Worm (Caenorhabditis elegans) whole organism, young adult: ENCODE data around the gene mdt-6.

Experiments
- B0035.1 ChIP-seq: sonication (generic microtip); optimal IDR thresholded peaks from 2 replicates; lab custom pipeline; 2016; ENCODE audit warnings: missing genetic modification characterization, mild to moderate bottlenecking, missing compliant biosample characterization, missing genotype, missing genetic modification reagents
- B0336.3 ChIP-seq: fragments of 200-800 bp; sonication (Bioruptor generic); IDR thresholded peaks from 2 replicates; pipeline ENCODE4 v1.3.6; 2022; ENCODE audit warnings: missing genetic modification characterization, missing compliant biosample characterization
- F22D6.2 ChIP-seq: sonication (generic microtip); optimal IDR thresholded peaks from 2 replicates; lab custom pipeline; 2016; ENCODE audit warnings: mild to moderate bottlenecking, missing genetic modification characterization, missing compliant biosample characterization
- F23B12.7 ChIP-seq: sonication (generic microtip); optimal IDR thresholded peaks from 2 replicates; lab custom pipeline; 2017; ENCODE audit warnings: missing genetic modification characterization, mild to moderate bottlenecking, missing compliant biosample characterization, antibody characterized with exemption, moderate library complexity; ENCODE audit not compliant: insufficient read depth
- F52B5.7 ChIP-seq: sonication (generic microtip); optimal IDR thresholded peaks from 2 replicates; lab custom pipeline; 2016; ENCODE audit warnings: mild to moderate bottlenecking, missing genetic modification characterization, missing compliant biosample characterization
- K12H6.12 ChIP-seq: fragments of 200-800 bp; sonication (Bioruptor generic); optimal IDR thresholded peaks from 2 replicates; lab custom pipeline; 2018; ENCODE audit warnings: mild to moderate bottlenecking, missing genetic modification characterization, missing compliant biosample characterization
- Y56A3A.18 ChIP-seq: fragments of 200-800 bp; sonication (Bioruptor generic); IDR thresholded peaks from 2 replicates; pipeline ENCODE4 v1.3.6; 2022; ENCODE audit warnings: missing genetic modification reagents, missing genetic modification characterization, missing compliant biosample characterization
- Y67H2A.10 ChIP-seq: fragments of 200-800 bp; sonication (Bioruptor generic); conservative IDR thresholded peaks from 2 replicates; pipeline ENCODE4 v1.3.6; 2022; ENCODE audit warnings: missing genetic modification reagents, missing genetic modification characterization, missing compliant biosample characterization
- ama-1 ChIP-seq, 3 experiments: fragments of 150-350 bp in 1 of 3; sonication (generic microtip) in 2 of 3; optimal IDR thresholded peaks; 2 replicates each; lab custom pipeline; 2014 to 2018; ENCODE audit warnings: missing biosample characterization in 2 of 3, missing genetic modification characterization in 2 of 3, missing genetic modification reagents in 2 of 3
- aptf-2 ChIP-seq: fragments of 200-800 bp; sonication (Bioruptor generic); conservative IDR thresholded peaks from 2 replicates; pipeline ENCODE4 v1.3.6; 2022; ENCODE audit warnings: missing genetic modification reagents, missing genetic modification characterization, missing compliant biosample characterization
- aptf-3 ChIP-seq: fragments of 200-800 bp; sonication (Bioruptor generic); IDR thresholded peaks from 2 replicates; pipeline ENCODE4 v1.3.6; 2022; ENCODE audit warnings: missing genetic modification characterization, missing compliant biosample characterization
- attf-5 ChIP-seq: fragments of 200-800 bp; sonication (Bioruptor generic); optimal IDR thresholded peaks from 2 replicates; lab custom pipeline; 2018; ENCODE audit warnings: mild to moderate bottlenecking, missing genetic modification characterization, missing compliant biosample characterization
- ceh-100 ChIP-seq: fragments of 200-800 bp; sonication (Bioruptor generic); IDR thresholded peaks from 2 replicates; pipeline ENCODE4 v1.3.6; 2022; ENCODE audit warnings: missing genetic modification reagents, missing genetic modification characterization, missing compliant biosample characterization
- ceh-58 ChIP-seq: fragments of 200-800 bp; sonication (Bioruptor generic); IDR thresholded peaks from 2 replicates; pipeline ENCODE4 v1.3.6; 2022; ENCODE audit warnings: missing genetic modification characterization, missing compliant biosample characterization
- efl-1 ChIP-seq: fragments of 150-350 bp; optimal IDR thresholded peaks from 2 replicates; lab custom pipeline; 2014; ENCODE audit warnings: missing biosample characterization, missing genetic modification reagents, missing genetic modification characterization
- hlh-26 ChIP-seq: fragments of 200-800 bp; sonication (Bioruptor generic); conservative IDR thresholded peaks from 2 replicates; pipeline ENCODE4 v1.3.6; 2022; ENCODE audit warnings: missing genetic modification reagents, missing genetic modification characterization, missing compliant biosample characterization
- lin-26 ChIP-seq: fragments of 200-800 bp; sonication (Bioruptor generic); IDR thresholded peaks from 2 replicates; pipeline ENCODE4 v1.3.6; 2022; ENCODE audit warnings: missing genetic modification reagents, missing genetic modification characterization, missing compliant biosample characterization
- lin-35 ChIP-seq, 3 experiments: fragments of 150-350 bp in 2 of 3; sonication (generic microtip) in 1 of 3; optimal IDR thresholded peaks; 2 replicates each; lab custom pipeline; 2014 to 2018; ENCODE audit warnings: missing biosample characterization in 3 of 3, missing genetic modification characterization in 3 of 3, missing genetic modification reagents in 3 of 3
- mel-28 ChIP-seq: sonication (generic microtip); optimal IDR thresholded peaks from 2 replicates; lab custom pipeline; 2016; ENCODE audit warnings: borderline replicate concordance, mild to moderate bottlenecking, missing genetic modification characterization, missing compliant biosample characterization
- nfya-1 ChIP-seq: sonication (generic microtip); optimal IDR thresholded peaks from 2 replicates; lab custom pipeline; 2017; ENCODE audit warnings: antibody characterized with exemption, missing compliant biosample characterization, missing genetic modification characterization, borderline replicate concordance; ENCODE audit not compliant: insufficient read depth
- nhr-120 ChIP-seq: fragments of 200-800 bp; sonication (Bioruptor generic); IDR thresholded peaks from 2 replicates; pipeline ENCODE4 v1.3.6; 2022; ENCODE audit warnings: missing genetic modification characterization, missing compliant biosample characterization
- nhr-80 ChIP-seq: sonication (generic microtip); optimal IDR thresholded peaks from 2 replicates; lab custom pipeline; 2016; ENCODE audit warnings: missing genetic modification characterization, missing compliant biosample characterization
- pha-4 ChIP-seq: fragments of 150-350 bp; sonication (generic microtip); optimal IDR thresholded peaks from 2 replicates; lab custom pipeline; 2014; ENCODE audit warnings: missing biosample characterization, missing genetic modification reagents, missing genetic modification characterization
- rcor-1 ChIP-seq: fragments of 200-800 bp; sonication (Bioruptor generic); IDR thresholded peaks from 2 replicates; pipeline ENCODE4 v1.3.6; 2022; ENCODE audit warnings: missing genetic modification reagents, missing genetic modification characterization, missing compliant biosample characterization
- rec-8 ChIP-seq, 2 experiments: sonication (generic microtip); optimal IDR thresholded peaks; 2 replicates each; lab custom pipeline; 2016; ENCODE audit warnings: mild to moderate bottlenecking in 2 of 2, missing genetic modification characterization in 2 of 2, missing genetic modification reagents in 2 of 2, missing genotype in 2 of 2, missing biosample characterization in 1 of 2, missing compliant biosample characterization in 1 of 2, moderate library complexity in 1 of 2
- rpc-1 ChIP-seq, 2 experiments: fragments of 150-350 bp in 1 of 2; sonication (generic microtip) in 1 of 2; optimal IDR thresholded peaks; 2 replicates each; lab custom pipeline; 2014 to 2018; ENCODE audit warnings: missing biosample characterization in 1 of 2, missing genetic modification characterization in 1 of 2, missing genetic modification reagents in 1 of 2, missing genotype in 1 of 2
- somi-1 ChIP-seq: fragments of 200-800 bp; sonication (Bioruptor generic); optimal IDR thresholded peaks from 2 replicates; lab custom pipeline; 2018; ENCODE audit warnings: mild to moderate bottlenecking, missing genetic modification characterization, missing compliant biosample characterization
- sptf-2 ChIP-seq: fragments of 200-800 bp; sonication (Bioruptor generic); optimal IDR thresholded peaks from 2 replicates; lab custom pipeline; 2018; ENCODE audit warnings: mild to moderate bottlenecking, missing genetic modification characterization, missing compliant biosample characterization
- unc-62 ChIP-seq: fragments of 150-350 bp; optimal IDR thresholded peaks from 2 replicates; lab custom pipeline; 2014; ENCODE audit warnings: missing biosample characterization, missing genetic modification reagents, missing genetic modification characterization
- ztf-25 ChIP-seq: fragments of 200-800 bp; sonication (Bioruptor generic); IDR thresholded peaks from 2 replicates; pipeline ENCODE4 v1.3.6; 2022; ENCODE audit warnings: missing genetic modification reagents, missing genetic modification characterization, missing compliant biosample characterization
- ztf-26 ChIP-seq: sonication (generic microtip); optimal IDR thresholded peaks from 2 replicates; lab custom pipeline; 2017; ENCODE audit warnings: missing genetic modification characterization, missing compliant biosample characterization
- ztf-28 ChIP-seq: fragments of 200-800 bp; sonication (Bioruptor generic); IDR thresholded peaks from 2 replicates; pipeline ENCODE4 v1.3.6; 2022; ENCODE audit warnings: missing genetic modification reagents, missing genetic modification characterization, missing compliant biosample characterization

Gene mdt-6

ce11 chrV:7021772-7022171 is 37.7 kb downstream of the mdt-6 start, which contains the start of gene F20A1.4:
TSS of gene F20A1.4 (minus strand) at chrV:7021872.
- TF ChIP-seq aptf-2 (GFP tag; lab: Robert Waterston, UW) = no peak
- no peak for TF ChIP-seq F22D6.2
- no peak for TF ChIP-seq unc-62 (GFP tag; lab: Kevin White, UChicago)
- TF ChIP-seq aptf-3 (GFP tag; lab: Robert Waterston, UW) = no peak
- no peak for TF ChIP-seq lin-35 (GFP tag; optimal IDR thresholded peaks at IDR 0.05; lab: Kevin White, UChicago)
- no peak for TF ChIP-seq ztf-26 (tag; lab: Kevin White, UChicago)
- TF ChIP-seq Y56A3A.18 = no peak
- TF ChIP-seq nfya-1 = no peak
- TF ChIP-seq ceh-58 (GFP tag; lab: Robert Waterston, UW) = no peak
- TF ChIP-seq rpc-1 (optimal IDR thresholded peaks at IDR 0.05; lab: Kevin White, UChicago) = no peak
- no peak for TF ChIP-seq rpc-1 (tag; optimal IDR thresholded peaks at IDR 0.05; lab: Kevin White, UChicago)
- TF ChIP-seq ztf-25 (GFP tag; lab: Robert Waterston, UW) = no peak
- TF ChIP-seq F23B12.7 (tag; lab: Kevin White, UChicago) = no peak

ce11 chrV:7017059-7017458 is 42.4 kb downstream of the mdt-6 start, which contains the start of gene srsx-32:
TSS of gene srsx-32 (plus strand) at chrV:7017359.
- TF ChIP-seq ama-1 (optimal IDR thresholded peaks at IDR 0.05; lab: Kevin White, UChicago) = no peak
- TF ChIP-seq ama-1 (GFP tag; optimal IDR thresholded peaks at IDR 0.05; lab: Kevin White, UChicago) = no peak
- no peak for TF ChIP-seq ceh-58 (GFP tag; lab: Robert Waterston, UW)
- TF ChIP-seq nhr-80 (tag; lab: Kevin White, UChicago) = no peak
- no peak for TF ChIP-seq pha-4 (tag; lab: Kevin White, UChicago)
- TF ChIP-seq rec-8 (tag; optimal IDR thresholded peaks at IDR 0.05; lab: Kevin White, UChicago) = no peak
- no peak for TF ChIP-seq lin-26 (GFP tag; lab: Robert Waterston, UW)
- TF ChIP-seq sptf-2 (GFP tag; lab: Kevin White, UChicago) = no peak
- TF ChIP-seq attf-5 = no peak
- TF ChIP-seq, all 124 proteins: peak for 0

- no peak for TF ChIP-seq hlh-26 (GFP tag; lab: Robert Waterston, UW)
- TF ChIP-seq B0035.1 (tag; lab: Kevin White, UChicago) = no peak
- TF ChIP-seq, all 124 proteins: peak for 0
Measured at ce11 chrV:7015872-7016271, 43.6 kb downstream of the mdt-6 start, which contains the start of gene C33G8.13. TSS of gene C33G8.13 (minus strand) at chrV:7015972.

- TF ChIP-seq mel-28 (tag; lab: Kevin White, UChicago) (no peak), Y67H2A.10 (GFP tag; lab: Robert Waterston, UW) (no peak), B0336.3 (GFP tag; lab: Robert Waterston, UW) (no peak), ceh-100 (GFP tag; lab: Robert Waterston, UW) (no peak), rcor-1 (GFP tag; lab: Robert Waterston, UW) (no peak), efl-1 (GFP tag; lab: Kevin White, UChicago) (no peak), ztf-28 (no peak), F52B5.7 (tag; lab: Kevin White, UChicago) (no peak), somi-1 (no peak), ztf-25 (GFP tag; lab: Robert Waterston, UW) (no peak), nhr-120 (GFP tag; lab: Robert Waterston, UW) (no peak), K12H6.12 (tag; lab: Kevin White, UChicago) (no peak)
Measured at ce11 chrV:7012617-7013016, 46.8 kb downstream of the mdt-6 start, which contains the start of gene srw-127. TSS of gene srw-127 (plus strand) at chrV:7012917.
